Worm (Caenorhabditis elegans) whole organism, L1 larva: ENCODE results near the gene arrd-3.

Experiments
- Y116A8C.19 ChIP-seq: sonication (generic microtip); optimal IDR thresholded peaks from 2 replicates; lab custom pipeline; 2016; ENCODE audit warnings: missing compliant biosample characterization, missing genetic modification characterization, borderline replicate concordance
- aly-2 ChIP-seq: fragments of 150-350 bp; optimal IDR thresholded peaks from 2 replicates; lab custom pipeline; 2014; ENCODE audit warnings: missing biosample characterization, missing genetic modification characterization
- ama-1 ChIP-seq: fragments of 150-350 bp; optimal IDR thresholded peaks from 2 replicates; lab custom pipeline; 2014
- ceh-8 ChIP-seq: fragments of 200-800 bp; sonication (Bioruptor generic); optimal IDR thresholded peaks from 2 replicates; lab custom pipeline; 2018; ENCODE audit warnings: mild to moderate bottlenecking, missing genetic modification characterization, moderate library complexity, missing compliant biosample characterization
- efl-1 ChIP-seq, 4 experiments: fragments of 150-350 bp; optimal IDR thresholded peaks in 3 of 4; peaks in 1 of 4; 1 replicate in 1 of 4; 2 replicates in 3 of 4; lab custom pipeline; 2014; ENCODE audit warnings: missing biosample characterization in 2 of 4, missing genetic modification characterization in 2 of 4, missing genetic modification reagents in 2 of 4
- efl-3 ChIP-seq: fragments of 200-800 bp; sonication (Bioruptor generic); optimal IDR thresholded peaks from 2 replicates; lab custom pipeline; 2018; ENCODE audit warnings: mild to moderate bottlenecking, missing genetic modification characterization, missing compliant biosample characterization
- egl-13 ChIP-seq: sonication (generic microtip); optimal IDR thresholded peaks from 2 replicates; lab custom pipeline; 2016; ENCODE audit warnings: missing genotype, missing genetic modification reagents, missing genetic modification characterization, missing compliant biosample characterization
- elt-2 ChIP-seq: sonication (generic microtip); optimal IDR thresholded peaks from 2 replicates; lab custom pipeline; 2016; ENCODE audit warnings: missing genetic modification characterization, mild to moderate bottlenecking, inconsistent platforms, missing compliant biosample characterization, missing genetic modification reagents
- fkh-10 ChIP-seq: sonication (generic microtip); optimal IDR thresholded peaks from 2 replicates; lab custom pipeline; 2017; ENCODE audit warnings: missing biosample characterization, missing genetic modification reagents, missing genetic modification characterization
- grh-1 ChIP-seq: fragments of 200-800 bp; sonication (Bioruptor generic); IDR thresholded peaks from 2 replicates; pipeline ENCODE4 v1.3.6; 2022; ENCODE audit warnings: missing genetic modification reagents, missing genetic modification characterization, missing compliant biosample characterization
- hlh-17 ChIP-seq: fragments of 200-800 bp; sonication (Bioruptor generic); optimal IDR thresholded peaks from 2 replicates; lab custom pipeline; 2018; ENCODE audit warnings: missing genetic modification characterization, mild to moderate bottlenecking, missing compliant biosample characterization, moderate library complexity, borderline replicate concordance
- lin-13 ChIP-seq: fragments of 150-350 bp; optimal IDR thresholded peaks from 2 replicates; lab custom pipeline; 2014; ENCODE audit warnings: missing biosample characterization, missing genetic modification reagents, missing genetic modification characterization
- lin-14 ChIP-seq: fragments of 200-800 bp; sonication (Bioruptor generic); optimal IDR thresholded peaks from 2 replicates; lab custom pipeline; 2018; ENCODE audit warnings: mild to moderate bottlenecking, missing genetic modification characterization, moderate library complexity, missing compliant biosample characterization
- lin-15B ChIP-seq: fragments of 150-350 bp; sonication (generic microtip); optimal IDR thresholded peaks from 3 replicates; lab custom pipeline; 2014; ENCODE audit warnings: missing biosample characterization, missing genetic modification characterization
- lsy-2 ChIP-seq, 2 experiments: fragments of 150-350 bp; optimal IDR thresholded peaks; 2 replicates each; lab custom pipeline; 2014; ENCODE audit warnings: missing biosample characterization in 2 of 2, missing genetic modification characterization in 2 of 2
- mab-9 ChIP-seq: fragments of 200-800 bp; sonication (Bioruptor generic); IDR thresholded peaks from 2 replicates; pipeline ENCODE4 v1.3.6; 2022; ENCODE audit warnings: missing genetic modification reagents, missing genetic modification characterization, missing compliant biosample characterization
- mdl-1 ChIP-seq, 2 experiments: fragments of 150-350 bp; optimal IDR thresholded peaks; 2 replicates each; lab custom pipeline; 2014 to 2017; ENCODE audit warnings: missing biosample characterization in 2 of 2, missing genetic modification characterization in 2 of 2, inconsistent platforms in 1 of 2
- mef-2 ChIP-seq: fragments of 150-350 bp; optimal IDR thresholded peaks from 2 replicates; lab custom pipeline; 2014; ENCODE audit warnings: missing biosample characterization, missing genetic modification characterization
- mep-1 ChIP-seq: fragments of 150-350 bp; optimal IDR thresholded peaks from 2 replicates; lab custom pipeline; 2014; ENCODE audit warnings: missing biosample characterization, missing genetic modification characterization
- nhr-11 ChIP-seq: fragments of 150-350 bp; optimal IDR thresholded peaks from 2 replicates; lab custom pipeline; 2014; ENCODE audit warnings: missing biosample characterization, missing genetic modification characterization
- nhr-20 ChIP-seq: sonication (generic microtip); optimal IDR thresholded peaks from 2 replicates; lab custom pipeline; 2016; ENCODE audit warnings: mild to moderate bottlenecking, missing genetic modification characterization, missing compliant biosample characterization
- nhr-237 ChIP-seq: fragments of 150-350 bp; optimal IDR thresholded peaks from 2 replicates; lab custom pipeline; 2014; ENCODE audit warnings: missing biosample characterization, missing genetic modification characterization
- nhr-76 ChIP-seq: sonication (generic microtip); optimal IDR thresholded peaks from 2 replicates; lab custom pipeline; 2017; ENCODE audit warnings: missing biosample characterization, missing genetic modification characterization
- nhr-85 ChIP-seq: sonication (generic microtip); peaks from one replicate; lab custom pipeline; 2016; ENCODE audit warnings: missing genetic modification characterization, inconsistent platforms, missing compliant biosample characterization
- nhr-90 ChIP-seq: sonication (generic microtip); optimal IDR thresholded peaks from 2 replicates; lab custom pipeline; 2016; ENCODE audit warnings: mild to moderate bottlenecking, missing genetic modification characterization, missing compliant biosample characterization; ENCODE audit not compliant: poor library complexity
- pag-3 ChIP-seq: sonication (generic microtip); optimal IDR thresholded peaks from 2 replicates; lab custom pipeline; 2017; ENCODE audit warnings: missing genetic modification characterization, mild to moderate bottlenecking, missing compliant biosample characterization, antibody characterized with exemption, borderline replicate concordance; ENCODE audit not compliant: insufficient read depth
- pax-3 ChIP-seq: fragments of 200-800 bp; sonication (Bioruptor generic); optimal IDR thresholded peaks from 2 replicates; lab custom pipeline; 2018; ENCODE audit warnings: mild to moderate bottlenecking, missing genetic modification characterization, moderate library complexity, missing compliant biosample characterization
- pqm-1 ChIP-seq: sonication (generic microtip); optimal IDR thresholded peaks from 3 replicates; lab custom pipeline; 2017; ENCODE audit warnings: missing biosample characterization, missing genetic modification characterization
- snpc-4 ChIP-seq: fragments of 150-350 bp; optimal IDR thresholded peaks from 2 replicates; lab custom pipeline; 2014; ENCODE audit warnings: missing biosample characterization, missing genetic modification characterization
- snu-23 ChIP-seq: sonication (generic microtip); optimal IDR thresholded peaks from 2 replicates; lab custom pipeline; 2016; ENCODE audit warnings: missing genetic modification characterization, missing compliant biosample characterization
- sox-4 ChIP-seq: sonication (generic microtip); optimal IDR thresholded peaks from 2 replicates; lab custom pipeline; 2016; ENCODE audit warnings: missing genetic modification characterization, missing compliant biosample characterization
- unc-86 ChIP-seq: sonication (generic microtip); optimal IDR thresholded peaks from 2 replicates; lab custom pipeline; 2016; ENCODE audit warnings: missing genetic modification characterization, missing compliant biosample characterization
- unc-98 ChIP-seq: fragments of 200-800 bp; sonication (Bioruptor generic); IDR thresholded peaks from 2 replicates; pipeline ENCODE4 v1.3.6; 2022; ENCODE audit warnings: missing genetic modification characterization, missing compliant biosample characterization
- ztf-11 ChIP-seq, 2 experiments: sonication (generic microtip); optimal IDR thresholded peaks; 2 replicates each; lab custom pipeline; 2016 to 2017; ENCODE audit warnings: missing genetic modification characterization in 2 of 2, missing biosample characterization in 1 of 2, missing compliant biosample characterization in 1 of 2

The arrd-3 gene

DNA sequence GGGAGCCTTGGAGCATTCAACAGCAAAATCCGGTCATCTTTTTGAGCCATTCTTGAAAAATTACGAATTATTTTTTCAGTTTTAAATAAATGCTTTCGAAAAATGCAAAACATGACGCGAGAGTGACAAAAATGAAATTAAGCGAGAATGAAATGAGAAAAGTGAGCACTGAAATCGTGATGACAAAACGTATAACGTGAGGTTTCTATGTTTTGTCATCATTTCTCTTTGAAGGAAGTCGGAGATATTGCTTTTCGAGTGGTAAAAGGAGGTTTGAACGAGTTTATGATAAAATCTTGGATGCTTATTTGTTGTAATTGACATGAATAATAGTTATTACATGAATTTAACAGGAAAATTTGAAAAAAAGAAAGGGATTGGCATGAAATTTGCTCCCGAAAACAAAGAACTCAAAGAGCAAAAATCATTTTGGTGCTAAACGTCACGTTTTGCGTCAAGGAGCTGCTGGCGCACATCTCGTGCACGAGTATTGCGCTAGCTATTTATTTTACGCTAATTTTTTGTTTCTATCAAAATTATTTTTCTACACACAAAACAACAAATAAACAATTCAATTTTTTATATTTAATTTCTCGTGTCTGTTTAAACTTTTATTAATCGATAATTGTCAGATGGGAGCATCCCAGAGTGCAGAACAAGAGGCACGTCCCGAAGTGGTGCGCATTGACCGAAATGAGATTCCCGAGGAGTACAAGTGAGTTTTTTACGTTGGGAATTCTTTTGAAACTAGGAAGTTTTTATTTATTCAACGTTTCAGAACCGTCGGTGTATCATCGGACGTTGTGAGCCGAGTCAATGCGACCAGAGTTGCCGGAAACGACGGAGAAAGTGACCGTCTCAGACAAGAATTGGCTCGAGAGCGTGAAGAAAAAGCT, 4.3 kb downstream of the arrd-3 start, which contains the start of the genes gss-1 and chch-3 (continued):
- TF ChIP-seq mef-2: no peak
- peak; percentile 49; the same call in 1 of the 2 replicates for TF ChIP-seq grh-1 (GFP tag; lab: Robert Waterston, UW)
- TF ChIP-seq unc-98: no peak
- no peak for TF ChIP-seq pax-3 (tag; lab: Kevin White, UChicago)
- TF ChIP-seq lsy-2 (tag; optimal IDR thresholded peaks at IDR 0.05; lab: Kevin White, UChicago): peak; percentile 71 to 84
- TF ChIP-seq mab-9 (GFP tag; lab: Robert Waterston, UW): no peak
- peak; percentile 78 for TF ChIP-seq mep-1
- TF ChIP-seq fkh-10: no peak
- TF ChIP-seq lin-13 (GFP tag; lab: Kevin White, UChicago): peak; percentile 42
- no peak for TF ChIP-seq ama-1 (lab: Kevin White, UChicago)
- TF ChIP-seq lin-15B (tag; lab: Kevin White, UChicago): peak; percentile 48
- TF ChIP-seq snu-23 (GFP tag; lab: Kevin White, UChicago): peak; percentile 74

DNA sequence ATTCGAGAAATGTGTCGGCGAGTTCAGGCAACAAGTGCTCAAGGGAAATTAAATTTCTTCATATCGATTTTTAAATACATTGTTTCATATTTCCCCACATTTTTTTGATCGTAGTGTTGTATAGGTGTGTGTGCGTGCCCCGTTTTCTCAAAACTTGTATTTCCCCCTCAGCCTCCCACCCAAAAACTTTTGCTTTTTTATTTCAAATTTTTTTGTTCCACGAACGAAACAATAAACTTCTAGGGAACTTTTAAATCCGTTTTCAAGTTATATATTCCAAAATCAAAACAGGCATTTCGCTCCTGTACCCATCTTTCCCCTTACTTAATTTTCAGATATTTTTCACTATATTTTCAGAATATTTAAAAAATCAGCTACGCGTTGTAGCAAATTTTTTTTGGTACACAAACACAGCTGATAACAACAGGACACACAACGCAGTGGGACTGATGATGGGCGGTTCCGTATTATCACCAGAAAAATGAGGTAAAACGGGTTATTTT, 5.8 kb downstream of the arrd-3 start, which contains the start of the genes M176.4 and M176.16:
Gene M176.4 (plus strand): TSS at position 301 of the 503 bp plus-strand sequence.
Gene M176.16 (plus strand): TSS at position 453 of the 503 bp plus-strand sequence.
- TF ChIP-seq nhr-20 (tag; lab: Kevin White, UChicago) (no peak), efl-1 (optimal IDR thresholded peaks at IDR 0.05; lab: Kevin White, UChicago) (no peak), efl-1 (GFP tag; optimal IDR thresholded peaks at IDR 0.05 in 1 of 2; lab: Kevin White, UChicago) (peak in 1 of 2 experiments; percentile 52), nhr-85 (tag; lab: Kevin White, UChicago) (peak; percentile 3), Y116A8C.19 (tag; lab: Kevin White, UChicago) (no peak), ztf-11 (tag; optimal IDR thresholded peaks at IDR 0.05; lab: Kevin White, UChicago) (no peak)

DNA sequence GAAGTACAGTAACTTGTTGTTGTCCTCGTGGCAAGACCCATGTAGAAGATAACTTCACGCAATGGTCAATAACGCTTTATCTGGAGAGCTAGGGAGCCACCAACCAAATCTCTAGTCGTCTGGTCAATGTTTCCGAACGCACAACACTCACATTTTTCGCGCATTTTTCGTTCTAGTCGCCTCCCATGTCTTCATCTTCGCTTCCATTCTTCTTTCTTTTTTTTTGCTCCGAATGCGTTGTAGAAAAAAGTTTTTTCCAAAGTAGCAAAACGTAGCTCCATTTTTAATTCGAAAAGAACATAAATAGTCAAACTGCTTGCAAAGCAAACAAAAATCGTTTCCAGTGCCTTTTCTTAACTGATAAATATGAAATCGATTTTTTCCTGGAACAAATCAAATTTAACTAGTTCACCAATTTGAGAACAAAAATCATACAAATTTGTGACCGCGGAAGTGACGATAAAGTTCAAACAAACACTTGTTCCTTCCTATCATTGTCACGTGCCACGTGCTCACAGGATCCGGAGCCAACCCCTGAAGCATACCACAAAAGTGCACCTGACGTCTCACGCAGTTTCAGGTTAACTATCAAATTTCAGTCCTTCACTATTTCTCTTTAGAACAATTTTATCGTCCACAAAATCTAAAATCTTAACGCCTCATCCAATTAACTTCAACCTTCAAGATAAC, 6.6 kb downstream of the arrd-3 start:
- TF ChIP-seq nhr-76 (tag; lab: Kevin White, UChicago) (no peak), lin-14 (GFP tag; lab: Kevin White, UChicago) (no peak), mep-1 (no peak), egl-13 (tag; lab: Kevin White, UChicago) (no peak), elt-2 (tag; lab: Kevin White, UChicago) (peak; percentile 18)

DNA sequence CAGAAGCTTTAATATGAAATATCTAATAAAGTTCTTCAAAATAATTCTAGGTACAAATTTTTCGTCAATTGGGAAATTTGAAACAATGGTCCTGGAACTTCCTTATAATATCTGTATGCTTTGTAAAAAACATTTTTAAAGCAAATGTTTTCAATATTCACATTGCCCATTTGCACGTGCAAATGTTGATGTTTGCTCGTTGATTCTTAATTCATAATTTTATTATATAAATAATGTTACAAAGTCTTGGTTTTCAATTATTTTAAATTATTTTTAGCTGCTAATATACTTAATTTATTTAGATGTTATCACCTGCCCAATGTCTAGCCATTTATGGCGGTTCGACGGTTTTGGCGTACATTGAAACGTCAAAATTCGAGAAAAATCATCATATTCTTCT, 9.6 kb downstream of the arrd-3 start, which contains the start of gene M176.11:
Gene M176.11 (plus strand): TSS at position 301 of the 400 bp plus-strand sequence.
- TF ChIP-seq mab-9 (GFP tag; lab: Robert Waterston, UW) (no peak), unc-86 (tag; lab: Kevin White, UChicago) (no peak), ceh-8 (GFP tag; lab: Kevin White, UChicago) (no peak), pqm-1 (tag; lab: Kevin White, UChicago) (no peak), efl-3 (GFP tag; lab: Kevin White, UChicago) (no peak), nhr-237 (no peak), egl-13 (tag; lab: Kevin White, UChicago) (no peak), hlh-17 (no peak), aly-2 (tag; lab: Kevin White, UChicago) (no peak), nhr-11 (tag; lab: Kevin White, UChicago) (no peak), nhr-90 (tag; lab: Kevin White, UChicago) (no peak), mdl-1 (tag; optimal IDR thresholded peaks at IDR 0.05; lab: Kevin White, UChicago) (no peak), pag-3 (no peak), unc-98 (no peak), sox-4 (no peak), snpc-4 (tag; lab: Kevin White, UChicago) (no peak), grh-1 (GFP tag; lab: Robert Waterston, UW) (no peak)
